Fruit fly (Drosophila melanogaster) S2 (cell line): ENCODE data around the gene CG45492.

Source experiments
- CG8478 ChIP-seq: fragments of >200 bp; optimal IDR thresholded peaks from 2 replicates; lab custom pipeline; 2018
- CTCF ChIP-seq, 2 experiments: fragments of >200 bp; optimal IDR thresholded peaks; 2 replicates each; lab custom pipeline; 2018

CG45492 gene

dm6 chrX:19897991-19898473 lies 45.9 kb downstream of the CG45492 start:
- TF ChIP-seq CG8478 (lab: Kevin White, UChicago), result no peak

DNA sequence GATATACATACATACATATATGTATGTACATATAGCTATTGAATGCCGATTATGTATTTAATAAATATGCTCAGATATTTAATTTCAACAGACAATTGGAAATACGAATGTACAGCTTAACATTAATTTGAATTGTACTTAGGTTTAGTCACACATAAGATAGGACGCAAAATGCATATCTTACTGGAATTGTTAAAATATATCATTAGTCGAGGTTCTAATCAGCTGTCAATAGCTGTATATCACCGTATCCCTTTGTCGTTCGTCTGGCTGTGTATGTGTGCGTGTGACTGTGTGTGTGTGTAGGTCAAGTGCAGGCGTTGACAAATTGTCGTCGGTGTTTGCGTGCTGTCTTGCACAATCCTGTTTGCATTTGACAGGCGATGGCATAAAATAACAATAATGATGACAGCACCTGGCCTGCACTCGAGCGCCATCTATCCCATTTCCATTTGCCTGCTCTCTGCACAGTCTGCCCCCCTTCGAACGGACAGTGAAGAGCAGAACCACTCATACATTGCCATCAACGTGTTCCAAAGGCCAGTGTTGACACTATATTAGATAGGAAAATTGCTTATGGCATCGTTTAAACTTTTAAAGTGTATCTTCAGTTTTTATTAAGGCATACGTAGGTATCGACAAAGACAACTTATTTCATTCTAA lies 46.5 kb downstream of the CG45492 start:
- no peak for TF ChIP-seq CG8478 (lab: Kevin White, UChicago)
- peak; percentile 86 to 91 for TF ChIP-seq CTCF (optimal IDR thresholded peaks at IDR 0.05; lab: Kevin White, UChicago)
